Fruit fly (Drosophila melanogaster) whole organism, embryonic: ENCODE measurements around the gene CG43121.

Source experiments
- CG10565 ChIP-seq: fragments of 200-800 bp; sonication (Bioruptor generic); optimal IDR thresholded peaks from 3 replicates; lab custom pipeline; 2016; ENCODE audit warnings: missing biosample characterization, mild to moderate bottlenecking, missing genetic modification characterization
- CG10654 ChIP-seq: fragments of 200-800 bp; sonication (Bioruptor generic); optimal IDR thresholded peaks from 2 replicates; lab custom pipeline; 2016; ENCODE audit warnings: missing biosample characterization, missing genetic modification characterization
- CG12071 ChIP-seq: fragments of 200-800 bp; sonication (Bioruptor generic); optimal IDR thresholded peaks from 3 replicates; lab custom pipeline; 2018; ENCODE audit warnings: missing biosample characterization, mild to moderate bottlenecking, missing genetic modification characterization
- CG13424 ChIP-seq: fragments of 200-800 bp; sonication (Bioruptor generic); optimal IDR thresholded peaks from 2 replicates; lab custom pipeline; 2019; ENCODE audit warnings: missing biosample characterization, mild to moderate bottlenecking, missing genetic modification characterization, moderate library complexity
- CG1529 ChIP-seq: fragments of 200-800 bp; sonication (Bioruptor generic); optimal IDR thresholded peaks from 3 replicates; lab custom pipeline; 2018; ENCODE audit warnings: missing biosample characterization, missing genetic modification characterization
- CG17802 ChIP-seq: fragments of 200-800 bp; sonication (Bioruptor generic); optimal IDR thresholded peaks from 2 replicates; lab custom pipeline; 2018; ENCODE audit warnings: missing biosample characterization, mild to moderate bottlenecking, missing genetic modification characterization, moderate library complexity
- CG18011 ChIP-seq: fragments of 200-800 bp; sonication (Bioruptor generic); optimal IDR thresholded peaks from 2 replicates; lab custom pipeline; 2017; ENCODE audit warnings: missing biosample characterization, missing genetic modification characterization, mild to moderate bottlenecking, moderate library complexity, missing genotype
- CG2116 ChIP-seq: fragments of 200-800 bp; sonication (Bioruptor generic); optimal IDR thresholded peaks from 3 replicates; lab custom pipeline; 2018; ENCODE audit warnings: missing biosample characterization, mild to moderate bottlenecking, missing genetic modification characterization
- CG2678 ChIP-seq: fragments of 200-800 bp; sonication (Bioruptor generic); optimal IDR thresholded peaks from 3 replicates; lab custom pipeline; 2019; ENCODE audit warnings: missing biosample characterization, mild to moderate bottlenecking, missing genetic modification characterization, moderate library complexity
- CG2712 ChIP-seq: fragments of 200-800 bp; optimal IDR thresholded peaks from 3 replicates; lab custom pipeline; 2019; ENCODE audit warnings: missing biosample characterization, mild to moderate bottlenecking, missing genetic modification characterization, moderate library complexity
- CG31365 ChIP-seq: fragments of 200-800 bp; sonication (Bioruptor generic); optimal IDR thresholded peaks from 2 replicates; lab custom pipeline; 2018; ENCODE audit warnings: missing biosample characterization, mild to moderate bottlenecking, missing genetic modification characterization
- CG31441 ChIP-seq: fragments of 200-800 bp; sonication (Bioruptor generic); IDR thresholded peaks from 2 replicates; pipeline ENCODE4 v1.3.6; 2022; ENCODE audit warnings: missing biosample characterization, missing genetic modification characterization
- CG3163 ChIP-seq: fragments of 200-800 bp; sonication (Bioruptor generic); optimal IDR thresholded peaks from 3 replicates; lab custom pipeline; 2016; ENCODE audit warnings: missing biosample characterization, missing genetic modification characterization
- CG3407 ChIP-seq: fragments of 200-800 bp; sonication (Bioruptor generic); optimal IDR thresholded peaks from 2 replicates; lab custom pipeline; 2018; ENCODE audit warnings: missing biosample characterization, mild to moderate bottlenecking, missing genetic modification characterization
- CG6175 ChIP-seq: fragments of 200-800 bp; sonication (Bioruptor generic); IDR thresholded peaks from 3 replicates; pipeline ENCODE4 v1.3.6; 2022; ENCODE audit warnings: missing biosample characterization, missing genetic modification characterization
- CG8765 ChIP-seq: fragments of 200-800 bp; sonication (Bioruptor generic); IDR thresholded peaks from 2 replicates; pipeline ENCODE4 v1.3.6; 2022; ENCODE audit warnings: missing biosample characterization, missing genetic modification characterization
- CHES-1-like ChIP-seq: fragments of 200-800 bp; sonication (Bioruptor generic); optimal IDR thresholded peaks from 2 replicates; lab custom pipeline; 2016; ENCODE audit warnings: missing biosample characterization, missing genetic modification characterization
- CkIIα-i1 ChIP-seq: fragments of 200-800 bp; sonication (Bioruptor generic); IDR thresholded peaks from 2 replicates; pipeline ENCODE4 v1.3.6; 2022; ENCODE audit warnings: missing biosample characterization, missing genetic modification characterization
- Eip74EF ChIP-seq, 2 experiments: fragments of 200-800 bp in 1 of 2; fragments of >200 bp in 1 of 2; sonication (Bioruptor generic) in 1 of 2; optimal IDR thresholded peaks; 2 replicates each; lab custom pipeline; 2017 to 2019; ENCODE audit warnings: missing biosample characterization in 2 of 2, missing genetic modification characterization in 2 of 2, mild to moderate bottlenecking in 1 of 2, moderate library complexity in 1 of 2
- GATAe ChIP-seq: fragments of 200-800 bp; sonication (Bioruptor generic); conservative IDR thresholded peaks from 2 replicates; pipeline ENCODE4 v1.3.6; 2022; ENCODE audit warnings: missing biosample characterization, missing genetic modification characterization
- H15 ChIP-seq: fragments of 200-800 bp; sonication (Bioruptor generic); IDR thresholded peaks from 3 replicates; pipeline ENCODE4 v1.3.6; 2022; ENCODE audit warnings: missing biosample characterization, missing genetic modification characterization
- Lim3 ChIP-seq: fragments of 200-800 bp; sonication (Bioruptor generic); IDR thresholded peaks from 2 replicates; pipeline ENCODE4 v1.3.6; 2022; ENCODE audit warnings: missing biosample characterization, missing genetic modification characterization
- MBD-R2 ChIP-seq: fragments of 200-800 bp; sonication (Bioruptor generic); IDR thresholded peaks from 2 replicates; pipeline ENCODE4 v1.3.6; 2022; ENCODE audit warnings: missing biosample characterization, missing genetic modification characterization
- Nf-YB ChIP-seq: fragments of 200-800 bp; sonication (Bioruptor generic); optimal IDR thresholded peaks from 3 replicates; lab custom pipeline; 2019; ENCODE audit warnings: missing biosample characterization, mild to moderate bottlenecking, missing genetic modification characterization, moderate library complexity
- Opbp ChIP-seq: fragments of 200-800 bp; sonication (Bioruptor generic); IDR thresholded peaks from 3 replicates; pipeline ENCODE4 v1.3.6; 2022; ENCODE audit warnings: missing biosample characterization, missing genetic modification characterization; ENCODE audit not compliant: partially characterized antibody
- Ravus ChIP-seq: fragments of 200-800 bp; sonication (Bioruptor generic); IDR thresholded peaks from 2 replicates; pipeline ENCODE4 v1.3.6; 2022; ENCODE audit warnings: missing biosample characterization, missing genetic modification characterization
- al ChIP-seq: fragments of 200-800 bp; sonication (Bioruptor generic); IDR thresholded peaks from 2 replicates; pipeline ENCODE4 v1.3.6; 2022; ENCODE audit warnings: missing biosample characterization, missing genetic modification characterization
- chinmo ChIP-seq: fragments of 200-800 bp; sonication (Bioruptor generic); IDR thresholded peaks from 4 replicates; pipeline ENCODE4 v1.3.6; 2022; ENCODE audit warnings: missing biosample characterization, missing genetic modification characterization; ENCODE audit not compliant: partially characterized antibody
- crc ChIP-seq: fragments of 200-800 bp; sonication (Bioruptor generic); optimal IDR thresholded peaks from 2 replicates; lab custom pipeline; 2016; ENCODE audit warnings: missing biosample characterization, missing genetic modification characterization
- da ChIP-seq: fragments of 200-800 bp; sonication (Bioruptor generic); optimal IDR thresholded peaks from 2 replicates; lab custom pipeline; 2016; ENCODE audit warnings: missing biosample characterization, missing genetic modification characterization
- grau ChIP-seq: fragments of 200-800 bp; optimal IDR thresholded peaks from 3 replicates; lab custom pipeline; 2019; ENCODE audit warnings: missing biosample characterization, mild to moderate bottlenecking, missing genetic modification characterization, moderate library complexity
- gt ChIP-seq: fragments of 200-800 bp; sonication (Bioruptor generic); IDR thresholded peaks from 2 replicates; pipeline ENCODE4 v1.3.6; 2022; ENCODE audit warnings: missing biosample characterization, missing genetic modification characterization
- ind ChIP-seq: fragments of 200-800 bp; sonication (Bioruptor generic); optimal IDR thresholded peaks from 3 replicates; lab custom pipeline; 2016; ENCODE audit warnings: missing biosample characterization, missing genetic modification characterization
- jigr1 ChIP-seq: fragments of 200-800 bp; sonication (Bioruptor generic); IDR thresholded peaks from 3 replicates; pipeline ENCODE4 v1.3.6; 2022; ENCODE audit warnings: missing biosample characterization, missing genetic modification characterization
- kni ChIP-seq: fragments of 200-800 bp; sonication (Bioruptor generic); optimal IDR thresholded peaks from 3 replicates; lab custom pipeline; 2017; ENCODE audit warnings: mild to moderate bottlenecking, missing biosample characterization, missing genetic modification reagents, missing genetic modification characterization
- lbe ChIP-seq: fragments of 200-800 bp; sonication (Bioruptor generic); optimal IDR thresholded peaks from 2 replicates; lab custom pipeline; 2016; ENCODE audit warnings: missing biosample characterization, mild to moderate bottlenecking, missing genetic modification characterization
- pnt ChIP-seq: fragments of 200-800 bp; sonication (Bioruptor generic); optimal IDR thresholded peaks from 3 replicates; lab custom pipeline; 2016; ENCODE audit warnings: missing biosample characterization, missing genetic modification characterization
- pros ChIP-seq: fragments of 200-800 bp; sonication (Bioruptor generic); optimal IDR thresholded peaks from 3 replicates; lab custom pipeline; 2019; ENCODE audit warnings: missing biosample characterization, mild to moderate bottlenecking, missing genetic modification characterization, moderate library complexity
- psq ChIP-seq: fragments of 200-800 bp; sonication (Bioruptor generic); optimal IDR thresholded peaks from 2 replicates; lab custom pipeline; 2017; ENCODE audit warnings: missing biosample characterization, missing genetic modification characterization
- ro ChIP-seq: fragments of 200-800 bp; sonication (Bioruptor generic); IDR thresholded peaks from 2 replicates; pipeline ENCODE4 v1.3.6; 2022; ENCODE audit warnings: missing biosample characterization, missing genetic modification characterization
- row ChIP-seq: fragments of 200-800 bp; sonication (Bioruptor generic); IDR thresholded peaks from 3 replicates; pipeline ENCODE4 v1.3.6; 2022; ENCODE audit warnings: missing biosample characterization, missing genetic modification characterization
- sd ChIP-seq: fragments of 200-800 bp; sonication (Bioruptor generic); optimal IDR thresholded peaks from 3 replicates; lab custom pipeline; 2018; ENCODE audit warnings: missing biosample characterization, mild to moderate bottlenecking, missing genetic modification characterization, moderate library complexity
- shn ChIP-seq: fragments of 200-800 bp; sonication (Bioruptor generic); optimal IDR thresholded peaks from 3 replicates; lab custom pipeline; 2016; ENCODE audit warnings: missing biosample characterization, missing genetic modification characterization
- slou ChIP-seq: fragments of 200-800 bp; sonication (Bioruptor generic); optimal IDR thresholded peaks from 3 replicates; lab custom pipeline; 2016; ENCODE audit warnings: missing biosample characterization, missing genetic modification characterization
- sna ChIP-seq: fragments of 200-800 bp; sonication (Bioruptor generic); IDR thresholded peaks from 2 replicates; pipeline ENCODE4 v1.3.6; 2022; ENCODE audit warnings: missing biosample characterization, missing genetic modification characterization; ENCODE audit not compliant: partially characterized antibody
- tin ChIP-seq: fragments of 200-800 bp; sonication (Bioruptor generic); optimal IDR thresholded peaks from 3 replicates; lab custom pipeline; 2016; ENCODE audit warnings: missing biosample characterization, missing genetic modification characterization
- tll ChIP-seq, 2 experiments: fragments of 200-800 bp in 1 of 2; fragments of >200 bp in 1 of 2; sonication (Bioruptor generic) in 1 of 2; optimal IDR thresholded peaks; 2 replicates each; lab custom pipeline; 2017 to 2019; ENCODE audit warnings: missing biosample characterization in 2 of 2, missing genetic modification characterization in 2 of 2, mild to moderate bottlenecking in 1 of 2, moderate library complexity in 1 of 2
- trem ChIP-seq: fragments of 200-800 bp; optimal IDR thresholded peaks from 3 replicates; lab custom pipeline; 2019; ENCODE audit warnings: missing biosample characterization, mild to moderate bottlenecking, missing genetic modification characterization, moderate library complexity
- tup ChIP-seq: fragments of 200-800 bp; sonication (Bioruptor generic); optimal IDR thresholded peaks from 2 replicates; lab custom pipeline; 2016; ENCODE audit warnings: missing biosample characterization, mild to moderate bottlenecking, missing genetic modification characterization, moderate library complexity

CG43121 gene

dm6 chr3L:14661567-14662258, 10.5 kb downstream of the CG43121 start (continued):
- TF ChIP-seq Lim3 (GFP tag; lab: Robert Waterston, UW): peak; percentile 73
- TF ChIP-seq CG2116 (GFP tag; lab: Kevin White, UChicago): peak; percentile 24
- TF ChIP-seq shn: peak; percentile 66
- peak; percentile 73 for TF ChIP-seq ro (GFP tag; lab: Robert Waterston, UW)
- TF ChIP-seq lbe: no peak
- peak; percentile 87 for TF ChIP-seq CG13424 (tag; lab: Kevin White, UChicago)
- peak; percentile 29 for TF ChIP-seq trem (tag; lab: Kevin White, UChicago)
- TF ChIP-seq CG31441 (GFP tag; lab: Robert Waterston, UW): peak; percentile 86
- TF ChIP-seq CG12071: peak; percentile 74
- peak; percentile 75 for TF ChIP-seq CG1529 (GFP tag; lab: Kevin White, UChicago)
- peak; percentile 90 for TF ChIP-seq CG2678
- 0 out of 3 replicates have a peak, but pooled peaks have one; percentile 42 for TF ChIP-seq CG6175 (GFP tag; lab: Robert Waterston, UW)
- no peak for TF ChIP-seq CG10565 (GFP tag; lab: Kevin White, UChicago)
- TF ChIP-seq CHES-1-like (GFP tag; lab: Kevin White, UChicago): peak; percentile 83
- peak; percentile 38 for TF ChIP-seq tin (GFP tag; lab: Kevin White, UChicago)
- no peak for TF ChIP-seq Opbp (GFP tag; lab: Robert Waterston, UW)
- no peak for TF ChIP-seq sna (GFP tag; lab: Robert Waterston, UW)
- TF ChIP-seq jigr1 (GFP tag; lab: Robert Waterston, UW): 0 out of 3 replicates have a peak, but pooled peaks have one; percentile 39
- TF ChIP-seq CG3163 (GFP tag; lab: Kevin White, UChicago): peak; percentile 52
- peak; percentile 63 for TF ChIP-seq sd (tag; lab: Kevin White, UChicago)
- peak; percentile 93 for TF ChIP-seq row
- peak; percentile 85 for TF ChIP-seq CG2712 (tag; lab: Kevin White, UChicago)
- peak; percentile 64 for TF ChIP-seq CG10654 (GFP tag; lab: Kevin White, UChicago)
- peak; percentile 89 for TF ChIP-seq pros (GFP tag; lab: Kevin White, UChicago)
- peak; percentile 59 for TF ChIP-seq Ravus
- peak; percentile 50 for TF ChIP-seq Nf-YB
- TF ChIP-seq Eip74EF (GFP tag; optimal IDR thresholded peaks at IDR 0.05; lab: Kevin White, UChicago): peak in 1 of 2 experiments; percentile 54
- TF ChIP-seq H15 (GFP tag; lab: Robert Waterston, UW): peak; percentile 81
- TF ChIP-seq psq (GFP tag; lab: Kevin White, UChicago): peak; percentile 55
- TF ChIP-seq kni (GFP tag; lab: Kevin White, UChicago): peak; percentile 67
- TF ChIP-seq CG8765 (GFP tag; lab: Robert Waterston, UW): 0 out of 2 replicates have a peak, but pooled peaks have one; percentile 33
- TF ChIP-seq tll (GFP tag; optimal IDR thresholded peaks at IDR 0.05; lab: Kevin White, UChicago): no peak
- TF ChIP-seq CG31365: peak; percentile 46
- no peak for TF ChIP-seq chinmo
- TF ChIP-seq ind: peak; percentile 71
- peak; percentile 38 for TF ChIP-seq da (GFP tag; lab: Kevin White, UChicago)
- peak; percentile 55 for TF ChIP-seq slou (GFP tag; lab: Kevin White, UChicago)
- TF ChIP-seq CG17802 (tag; lab: Kevin White, UChicago): peak; percentile 15
- TF ChIP-seq CkIIα-i1 (GFP tag; lab: Robert Waterston, UW): no peak
- peak; percentile 72 for TF ChIP-seq grau (tag; lab: Kevin White, UChicago)
- peak; percentile 8 for TF ChIP-seq CG18011
- 0 out of 2 replicates have a peak, but pooled peaks have one; percentile 43 for TF ChIP-seq GATAe
- 0 out of 2 replicates have a peak, but pooled peaks have one; percentile 42 for TF ChIP-seq gt
- TF ChIP-seq CG3407 (GFP tag; lab: Kevin White, UChicago): peak; percentile 53
- peak; percentile 64 for TF ChIP-seq crc (GFP tag; lab: Kevin White, UChicago)
- TF ChIP-seq tup (GFP tag; lab: Kevin White, UChicago): peak; percentile 65
- peak; percentile 62 for TF ChIP-seq al (GFP tag; lab: Robert Waterston, UW)
- TF ChIP-seq pnt: peak; percentile 72
- no peak for TF ChIP-seq MBD-R2
